Worm (Caenorhabditis elegans): ENCODE measurements around the gene prp-8.

- TF ChIP-seq elt-1 (tag; optimal IDR thresholded peaks at IDR 0.05), result no peak
- no peak for TF ChIP-seq nhr-12 (tag; optimal IDR thresholded peaks at IDR 0.05)
- TF ChIP-seq sma-9 (GFP tag; optimal IDR thresholded peaks at IDR 0.05), result no peak
- TF ChIP-seq sma-9 (tag; optimal IDR thresholded peaks at IDR 0.05), result no peak
- TF ChIP-seq zag-1 (tag; optimal IDR thresholded peaks at IDR 0.05), result no peak
- TF ChIP-seq nhr-237 (tag; optimal IDR thresholded peaks at IDR 0.05), result no peak
- no peak for TF ChIP-seq ztf-1 (GFP tag; conservative IDR thresholded peaks at IDR 0.05)
- TF ChIP-seq ceh-82 (tag; optimal IDR thresholded peaks at IDR 0.05), result no peak
- no peak for TF ChIP-seq unc-39 (tag; optimal IDR thresholded peaks at IDR 0.05)
- no peak for TF ChIP-seq elt-3 (tag; optimal IDR thresholded peaks at IDR 0.05)
- TF ChIP-seq nhr-11 (tag; optimal IDR thresholded peaks at IDR 0.05), result no peak
- TF ChIP-seq ama-1 (optimal IDR thresholded peaks at IDR 0.05), result no peak
- no peak for TF ChIP-seq lin-39 (tag; optimal IDR thresholded peaks at IDR 0.05)
Observed at ce11 chrIII:8185130-8185529, 21.0 kb downstream of the prp-8 start.
